Fruit fly (Drosophila melanogaster): ENCODE data around the gene CG6592.
A peak's percentile ranks its signal among the peaks of the same experiment; 100 is the strongest.

CG6592 gene

dm6 chr3L:6059062-6059708 is at the start of gene CG6592:
CG6592 (plus strand) TSS chr3L:6059658.
- TF ChIP-seq pnt (GFP tag; optimal IDR thresholded peaks at IDR 0.05), result no peak
- peak; percentile 98 for TF ChIP-seq Ets97D (GFP tag; optimal IDR thresholded peaks at IDR 0.05)
- no peak for TF ChIP-seq da (GFP tag; optimal IDR thresholded peaks at IDR 0.05)
- TF ChIP-seq HmgZ (tag; optimal IDR thresholded peaks at IDR 0.05), result no peak
- no peak for TF ChIP-seq pum (GFP tag; optimal IDR thresholded peaks at IDR 0.05)
- no peak for TF ChIP-seq CG2712 (tag; optimal IDR thresholded peaks at IDR 0.05)
- TF ChIP-seq ab (GFP tag; optimal IDR thresholded peaks at IDR 0.05), result no peak
- peak; percentile 11 for TF ChIP-seq CG11723 (GFP tag; optimal IDR thresholded peaks at IDR 0.05)
- TF ChIP-seq Hmx (GFP tag; optimal IDR thresholded peaks at IDR 0.05), result no peak
- no peak for TF ChIP-seq CG7963 (GFP tag; IDR thresholded peaks at IDR 0.05; ENCODE audit: partially characterized antibody)
- TF ChIP-seq CG8765 (GFP tag; IDR thresholded peaks at IDR 0.05), result peak; percentile 62; the same call in 1 of the 2 replicates
- peak; percentile 16 for TF ChIP-seq trh (GFP tag; optimal IDR thresholded peaks at IDR 0.05)
- TF ChIP-seq CG1603 (tag; optimal IDR thresholded peaks at IDR 0.05), result peak; percentile 52
- TF ChIP-seq Ets65A (GFP tag), result peak; percentile 98
- no peak for TF ChIP-seq CG32532 (GFP tag; IDR thresholded peaks at IDR 0.05)
- no peak for TF ChIP-seq Rfx (GFP tag; IDR thresholded peaks at IDR 0.05)
- TF ChIP-seq CG9727 (GFP tag; optimal IDR thresholded peaks at IDR 0.05), result peak; percentile 80
- TF ChIP-seq Fer3 (tag; optimal IDR thresholded peaks at IDR 0.05), result no peak
- no peak for TF ChIP-seq CG12071 (GFP tag; optimal IDR thresholded peaks at IDR 0.05)
- peak; percentile 34 for TF ChIP-seq YL-1 (GFP tag; optimal IDR thresholded peaks at IDR 0.05)
- no peak for TF ChIP-seq CG8944 (GFP tag; optimal IDR thresholded peaks at IDR 0.05)
- no peak for TF ChIP-seq CG2678 (tag; optimal IDR thresholded peaks at IDR 0.05)
- TF ChIP-seq CG9817 (tag; optimal IDR thresholded peaks at IDR 0.05), result peak; percentile 12
- TF ChIP-seq Stat92E (GFP tag; optimal IDR thresholded peaks at IDR 0.05), result no peak
- 0 out of 2 replicates have a peak, but pooled peaks have one; percentile 22 for TF ChIP-seq vvl (GFP tag; IDR thresholded peaks at IDR 0.05)
- TF ChIP-seq vfl (GFP tag; optimal IDR thresholded peaks at IDR 0.05), result no peak
- TF ChIP-seq Asciz (GFP tag; optimal IDR thresholded peaks at IDR 0.05), result no peak
- no peak for TF ChIP-seq ind (GFP tag; optimal IDR thresholded peaks at IDR 0.05)
- TF ChIP-seq B-H2 (GFP tag; optimal IDR thresholded peaks at IDR 0.05), result no peak
- TF ChIP-seq Aef1 (GFP tag; IDR thresholded peaks at IDR 0.05), result no peak
- TF ChIP-seq NC2α (GFP tag; optimal IDR thresholded peaks at IDR 0.05), result peak; percentile 28
- no peak for TF ChIP-seq CrebB (tag; optimal IDR thresholded peaks at IDR 0.05)
- no peak for TF ChIP-seq toy (GFP tag; IDR thresholded peaks at IDR 0.05)
- TF ChIP-seq NC2β (GFP tag; optimal IDR thresholded peaks at IDR 0.05), result peak; percentile 69
- no peak for TF ChIP-seq CTCF (GFP tag; optimal IDR thresholded peaks at IDR 0.05)
- TF ChIP-seq slp2 (GFP tag; optimal IDR thresholded peaks at IDR 0.05), result peak; percentile 4
- peak; percentile 55 for TF ChIP-seq Neu2 (GFP tag; optimal IDR thresholded peaks at IDR 0.05; ENCODE audit: borderline replicate concordance)
- TF ChIP-seq fd102C (GFP tag; optimal IDR thresholded peaks at IDR 0.05), result peak; percentile 85
- TF ChIP-seq unc-4 (GFP tag; IDR thresholded peaks at IDR 0.05; ENCODE audit: partially characterized antibody), result no peak
- no peak for TF ChIP-seq Hr78 (GFP tag; optimal IDR thresholded peaks at IDR 0.05)
- no peak for TF ChIP-seq CG6813 (GFP tag; optimal IDR thresholded peaks at IDR 0.05)
- TF ChIP-seq Max (GFP tag; optimal IDR thresholded peaks at IDR 0.05), result no peak
- TF ChIP-seq CG4360 (GFP tag; IDR thresholded peaks at IDR 0.05), result no peak
- no peak for TF ChIP-seq CG18011 (GFP tag; optimal IDR thresholded peaks at IDR 0.05)
- no peak for TF ChIP-seq pho (GFP tag; optimal IDR thresholded peaks at IDR 0.05)
- TF ChIP-seq dimm (GFP tag; IDR thresholded peaks at IDR 0.05), result no peak
- peak; percentile 36; the same call in 1 of the 2 replicates for TF ChIP-seq Rx (GFP tag; IDR thresholded peaks at IDR 0.05)
- peak; percentile 38; the same call in 1 of the 3 replicates for TF ChIP-seq knrl (GFP tag; IDR thresholded peaks at IDR 0.05; ENCODE audit: partially characterized antibody)
- TF ChIP-seq gt (GFP tag; IDR thresholded peaks at IDR 0.05), result no peak
- no peak for TF ChIP-seq kah (GFP tag; optimal IDR thresholded peaks at IDR 0.05)
- TF ChIP-seq Oaz (GFP tag; IDR thresholded peaks at IDR 0.05), result no peak

Measured in whole organism, embryonic.